Fruit fly (Drosophila melanogaster) whole organism, embryonic: ENCODE results near the gene CG5171.

Source experiments
- Asciz ChIP-seq: fragments of 200-800 bp; sonication (Bioruptor generic); optimal IDR thresholded peaks from 2 replicates; lab custom pipeline; 2017; ENCODE audit warnings: missing biosample characterization, mild to moderate bottlenecking, missing genetic modification characterization, missing genetic modification reagents
- BtbVII ChIP-seq: fragments of 200-800 bp; sonication (Bioruptor generic); optimal IDR thresholded peaks from 3 replicates; lab custom pipeline; 2017; ENCODE audit warnings: missing biosample characterization, mild to moderate bottlenecking, missing genetic modification characterization
- C15 ChIP-seq: fragments of 200-800 bp; sonication (Bioruptor generic); IDR thresholded peaks from 3 replicates; pipeline ENCODE4 v1.3.6; 2022; ENCODE audit warnings: missing biosample characterization, missing genetic modification characterization
- CG10431 ChIP-seq: fragments of 200-800 bp; sonication (Bioruptor generic); optimal IDR thresholded peaks from 3 replicates; lab custom pipeline; 2018; ENCODE audit warnings: missing biosample characterization, mild to moderate bottlenecking, missing genetic modification characterization
- CG10543 ChIP-seq: fragments of 200-800 bp; sonication (Bioruptor generic); optimal IDR thresholded peaks from 3 replicates; lab custom pipeline; 2017; ENCODE audit warnings: missing biosample characterization, mild to moderate bottlenecking, missing genetic modification characterization, moderate library complexity
- CG11456 ChIP-seq: fragments of 200-800 bp; sonication (Bioruptor generic); IDR thresholded peaks from 3 replicates; pipeline ENCODE4 v1.3.6; 2022; ENCODE audit warnings: missing biosample characterization, missing genetic modification characterization
- CG11723 ChIP-seq: fragments of 200-800 bp; sonication (Bioruptor generic); optimal IDR thresholded peaks from 2 replicates; lab custom pipeline; 2017; ENCODE audit warnings: missing biosample characterization, mild to moderate bottlenecking, missing genetic modification characterization
- CG12104 ChIP-seq: fragments of 200-800 bp; sonication (Bioruptor generic); optimal IDR thresholded peaks from 3 replicates; lab custom pipeline; 2016; ENCODE audit warnings: missing biosample characterization, missing genetic modification characterization
- CG15073 ChIP-seq: fragments of 200-800 bp; sonication (Bioruptor generic); optimal IDR thresholded peaks from 2 replicates; lab custom pipeline; 2016; ENCODE audit warnings: missing biosample characterization, missing genetic modification characterization
- CG1647 ChIP-seq: fragments of 200-800 bp; sonication (Bioruptor generic); optimal IDR thresholded peaks from 3 replicates; lab custom pipeline; 2016; ENCODE audit warnings: missing biosample characterization, missing genetic modification characterization
- CG16779 ChIP-seq: fragments of 200-800 bp; sonication (Bioruptor generic); IDR thresholded peaks from 2 replicates; pipeline ENCODE4 v1.3.6; 2022; ENCODE audit warnings: missing biosample characterization, missing genetic modification characterization
- CG2129 ChIP-seq: fragments of 200-800 bp; sonication (Bioruptor generic); IDR thresholded peaks from 2 replicates; pipeline ENCODE4 v1.3.6; 2022; ENCODE audit warnings: missing biosample characterization, missing genetic modification characterization; ENCODE audit not compliant: partially characterized antibody
- CG2678 ChIP-seq: fragments of 200-800 bp; sonication (Bioruptor generic); optimal IDR thresholded peaks from 3 replicates; lab custom pipeline; 2019; ENCODE audit warnings: missing biosample characterization, mild to moderate bottlenecking, missing genetic modification characterization, moderate library complexity
- CG30403 ChIP-seq: fragments of 200-800 bp; sonication (Bioruptor generic); optimal IDR thresholded peaks from 3 replicates; lab custom pipeline; 2016; ENCODE audit warnings: missing biosample characterization, missing genetic modification characterization
- CG3065 ChIP-seq: fragments of 200-800 bp; sonication (Bioruptor generic); optimal IDR thresholded peaks from 2 replicates; lab custom pipeline; 2016; ENCODE audit warnings: missing biosample characterization, missing genetic modification characterization
- CG3163 ChIP-seq: fragments of 200-800 bp; sonication (Bioruptor generic); optimal IDR thresholded peaks from 3 replicates; lab custom pipeline; 2016; ENCODE audit warnings: missing biosample characterization, missing genetic modification characterization
- CG33557 ChIP-seq: fragments of 200-800 bp; sonication (Bioruptor generic); optimal IDR thresholded peaks from 2 replicates; lab custom pipeline; 2019; ENCODE audit warnings: missing biosample characterization, mild to moderate bottlenecking, missing genetic modification characterization, moderate library complexity
- CG3995 ChIP-seq: fragments of 200-800 bp; sonication (Bioruptor generic); optimal IDR thresholded peaks from 3 replicates; lab custom pipeline; 2016; ENCODE audit warnings: missing biosample characterization, missing genetic modification characterization
- CG6813 ChIP-seq: fragments of 200-800 bp; sonication (Bioruptor generic); optimal IDR thresholded peaks from 2 replicates; lab custom pipeline; 2017; ENCODE audit warnings: missing biosample characterization, missing genetic modification characterization, mild to moderate bottlenecking, moderate library complexity, missing genetic modification reagents
- CG7372 ChIP-seq: fragments of 200-800 bp; sonication (Bioruptor generic); IDR thresholded peaks from 2 replicates; pipeline ENCODE4 v1.3.6; 2022; ENCODE audit warnings: missing biosample characterization, missing genetic modification characterization
- CG7556 ChIP-seq: fragments of 200-800 bp; sonication (Bioruptor generic); optimal IDR thresholded peaks from 2 replicates; lab custom pipeline; 2017; ENCODE audit warnings: missing biosample characterization, mild to moderate bottlenecking, missing genetic modification characterization
- CG7786 ChIP-seq: fragments of 200-800 bp; sonication (Bioruptor generic); optimal IDR thresholded peaks from 2 replicates; lab custom pipeline; 2016; ENCODE audit warnings: missing biosample characterization, missing genetic modification characterization
- CG8765 ChIP-seq: fragments of 200-800 bp; sonication (Bioruptor generic); IDR thresholded peaks from 2 replicates; pipeline ENCODE4 v1.3.6; 2022; ENCODE audit warnings: missing biosample characterization, missing genetic modification characterization
- CG9437 ChIP-seq: fragments of 200-800 bp; sonication (Bioruptor generic); optimal IDR thresholded peaks from 2 replicates; lab custom pipeline; 2018; ENCODE audit warnings: missing biosample characterization, mild to moderate bottlenecking, missing genetic modification characterization
- CG9727 ChIP-seq: fragments of 200-800 bp; sonication (Bioruptor generic); optimal IDR thresholded peaks from 3 replicates; lab custom pipeline; 2017; ENCODE audit warnings: missing biosample characterization, mild to moderate bottlenecking, missing genetic modification characterization
- Camta ChIP-seq: fragments of 200-800 bp; sonication (Bioruptor generic); optimal IDR thresholded peaks from 2 replicates; lab custom pipeline; 2016; ENCODE audit warnings: missing biosample characterization, missing genetic modification characterization
- D19B ChIP-seq: fragments of 200-800 bp; sonication (Bioruptor generic); optimal IDR thresholded peaks from 2 replicates; lab custom pipeline; 2017; ENCODE audit warnings: missing biosample characterization, mild to moderate bottlenecking, missing genetic modification characterization
- Dad ChIP-seq: fragments of 200-800 bp; sonication (Bioruptor generic); optimal IDR thresholded peaks from 3 replicates; lab custom pipeline; 2016; ENCODE audit warnings: missing biosample characterization, missing genetic modification characterization
- Deaf1 ChIP-seq: fragments of 200-800 bp; optimal IDR thresholded peaks from 3 replicates; lab custom pipeline; 2019; ENCODE audit warnings: missing biosample characterization, mild to moderate bottlenecking, missing genetic modification characterization, moderate library complexity
- Ets65A ChIP-seq: fragments of 200-800 bp; sonication (Bioruptor generic); peaks from one replicate; lab custom pipeline; 2016; ENCODE audit warnings: missing biosample characterization, missing genetic modification characterization
- Hmx ChIP-seq: fragments of 200-800 bp; sonication (Bioruptor generic); optimal IDR thresholded peaks from 2 replicates; lab custom pipeline; 2016; ENCODE audit warnings: missing biosample characterization, missing genetic modification characterization
- Hr78 ChIP-seq, 2 experiments: fragments of 200-800 bp in 1 of 2; fragments of >200 bp in 1 of 2; sonication (Bioruptor generic) in 1 of 2; optimal IDR thresholded peaks; 2 replicates each; lab custom pipeline; 2017 to 2019; ENCODE audit warnings: missing biosample characterization in 2 of 2, missing genetic modification characterization in 2 of 2, mild to moderate bottlenecking in 1 of 2, moderate library complexity in 1 of 2
- Meics ChIP-seq: fragments of 200-800 bp; sonication (Bioruptor generic); optimal IDR thresholded peaks from 2 replicates; lab custom pipeline; 2017; ENCODE audit warnings: missing biosample characterization, mild to moderate bottlenecking, missing genetic modification characterization
- Myb ChIP-seq: fragments of 200-800 bp; sonication (Bioruptor generic); optimal IDR thresholded peaks from 2 replicates; lab custom pipeline; 2016; ENCODE audit warnings: missing biosample characterization, missing genetic modification characterization
- Six4 ChIP-seq: fragments of 200-800 bp; sonication (Bioruptor generic); optimal IDR thresholded peaks from 2 replicates; lab custom pipeline; 2016; ENCODE audit warnings: missing biosample characterization, missing genetic modification characterization
- ac ChIP-seq: fragments of 200-800 bp; sonication (Bioruptor generic); optimal IDR thresholded peaks from 3 replicates; lab custom pipeline; 2017; ENCODE audit warnings: missing biosample characterization, mild to moderate bottlenecking, missing genetic modification characterization
- cad ChIP-seq: fragments of >200 bp; optimal IDR thresholded peaks from 2 replicates; lab custom pipeline; 2017; ENCODE audit warnings: missing biosample characterization, missing genetic modification characterization
- cato ChIP-seq: fragments of 200-800 bp; sonication (Bioruptor generic); optimal IDR thresholded peaks from 2 replicates; lab custom pipeline; 2016; ENCODE audit warnings: missing biosample characterization, missing genetic modification characterization, borderline replicate concordance
- crol ChIP-seq: fragments of 200-800 bp; sonication (Bioruptor generic); IDR thresholded peaks from 2 replicates; pipeline ENCODE4 v1.3.6; 2022; ENCODE audit warnings: missing biosample characterization, missing genetic modification characterization
- cwo ChIP-seq: fragments of 200-800 bp; sonication (Bioruptor generic); optimal IDR thresholded peaks from 3 replicates; lab custom pipeline; 2017; ENCODE audit warnings: missing biosample characterization, missing genetic modification characterization, mild to moderate bottlenecking, moderate library complexity, missing genetic modification reagents
- dysf ChIP-seq: fragments of 200-800 bp; sonication (Bioruptor generic); IDR thresholded peaks from 3 replicates; pipeline ENCODE4 v1.3.6; 2022; ENCODE audit warnings: missing biosample characterization, missing genetic modification characterization
- fd3F ChIP-seq: fragments of 200-800 bp; sonication (Bioruptor generic); optimal IDR thresholded peaks from 2 replicates; lab custom pipeline; 2018; ENCODE audit warnings: missing biosample characterization, mild to moderate bottlenecking, missing genetic modification characterization, moderate library complexity
- fd64A ChIP-seq: fragments of 200-800 bp; sonication (Bioruptor generic); optimal IDR thresholded peaks from 3 replicates; lab custom pipeline; 2018; ENCODE audit warnings: missing biosample characterization, mild to moderate bottlenecking, missing genetic modification characterization
- gcm2 ChIP-seq: fragments of 200-800 bp; sonication (Bioruptor generic); optimal IDR thresholded peaks from 2 replicates; lab custom pipeline; 2016; ENCODE audit warnings: missing biosample characterization, missing genetic modification characterization
- h ChIP-seq: fragments of >200 bp; optimal IDR thresholded peaks from 2 replicates; lab custom pipeline; 2017
- her ChIP-seq: fragments of 200-800 bp; sonication (Bioruptor generic); optimal IDR thresholded peaks from 2 replicates; lab custom pipeline; 2016; ENCODE audit warnings: missing biosample characterization, missing genetic modification characterization
- lab ChIP-seq: fragments of 200-800 bp; sonication (Bioruptor generic); optimal IDR thresholded peaks from 3 replicates; lab custom pipeline; 2017; ENCODE audit warnings: missing biosample characterization, missing genetic modification characterization, mild to moderate bottlenecking, moderate library complexity, missing genetic modification reagents
- lov ChIP-seq, 2 experiments: fragments of 200-800 bp in 1 of 2; fragments of >200 bp in 1 of 2; sonication (Bioruptor generic) in 1 of 2; IDR thresholded peaks in 1 of 2; optimal IDR thresholded peaks in 1 of 2; 2 replicates in 1 of 2; 3 replicates in 1 of 2; pipeline versions ENCODE4 v1.3.6 to Lab custom; 2017 to 2022; ENCODE audit warnings: missing biosample characterization in 1 of 2, missing genetic modification characterization in 1 of 2
- trem ChIP-seq: fragments of 200-800 bp; optimal IDR thresholded peaks from 3 replicates; lab custom pipeline; 2019; ENCODE audit warnings: missing biosample characterization, mild to moderate bottlenecking, missing genetic modification characterization, moderate library complexity
- unpg ChIP-seq: fragments of 200-800 bp; sonication (Bioruptor generic); optimal IDR thresholded peaks from 3 replicates; lab custom pipeline; 2018; ENCODE audit warnings: missing biosample characterization, mild to moderate bottlenecking, missing genetic modification characterization, moderate library complexity
- yki ChIP-seq: fragments of >200 bp; optimal IDR thresholded peaks from 3 replicates; lab custom pipeline; 2018

The CG5171 gene

dm6 chr2L:7395813-7396212, 5.3 kb upstream of the CG5171 start (continued):
- TF ChIP-seq fd3F (GFP tag; lab: Kevin White, UChicago) = peak; percentile 58
- no peak for TF ChIP-seq Hmx (GFP tag; lab: Kevin White, UChicago)
- TF ChIP-seq Camta = no peak
- TF ChIP-seq CG10543 (GFP tag; lab: Kevin White, UChicago) = no peak
- TF ChIP-seq CG15073 (GFP tag; lab: Kevin White, UChicago) = no peak
- peak; percentile 73 for TF ChIP-seq CG7556 (GFP tag; lab: Kevin White, UChicago)
- TF ChIP-seq fd64A (GFP tag; lab: Kevin White, UChicago) = no peak
- TF ChIP-seq lov (optimal IDR thresholded peaks at IDR 0.05; lab: Kevin White, UChicago) = no peak
- TF ChIP-seq lov (GFP tag; IDR thresholded peaks at IDR 0.05; lab: Robert Waterston, UW) = no peak
- TF ChIP-seq CG3065 (GFP tag; lab: Kevin White, UChicago) = no peak
- no peak for TF ChIP-seq crol (GFP tag; lab: Robert Waterston, UW)
- TF ChIP-seq cato (GFP tag; lab: Kevin White, UChicago) = no peak
- peak; percentile 51 for TF ChIP-seq Deaf1 (tag; lab: Kevin White, UChicago)
- TF ChIP-seq Asciz (GFP tag; lab: Kevin White, UChicago) = peak; percentile 46
- no peak for TF ChIP-seq gcm2
- TF ChIP-seq cwo (GFP tag; lab: Kevin White, UChicago) = peak; percentile 60
- TF ChIP-seq h (lab: Kevin White, UChicago) = no peak
- peak; percentile 75 for TF ChIP-seq lab
- TF ChIP-seq Ets65A = no peak
- peak; percentile 77 for TF ChIP-seq dysf (GFP tag; lab: Robert Waterston, UW)
- no peak for TF ChIP-seq CG3995 (GFP tag; lab: Kevin White, UChicago)
- TF ChIP-seq CG30403 (GFP tag; lab: Kevin White, UChicago) = peak; percentile 61
- no peak for TF ChIP-seq yki
- TF ChIP-seq her (GFP tag; lab: Kevin White, UChicago) = no peak
- TF ChIP-seq trem (tag; lab: Kevin White, UChicago) = no peak
- no peak for TF ChIP-seq Myb (GFP tag; lab: Kevin White, UChicago)
- TF ChIP-seq CG16779 (GFP tag; lab: Robert Waterston, UW) = no peak
- no peak for TF ChIP-seq C15 (GFP tag; lab: Robert Waterston, UW)
- TF ChIP-seq Meics (GFP tag; lab: Kevin White, UChicago) = peak; percentile 66
- TF ChIP-seq CG8765 = no peak
- no peak for TF ChIP-seq CG11723 (GFP tag; lab: Kevin White, UChicago)
- TF ChIP-seq CG2129 = no peak
- no peak for TF ChIP-seq ac (GFP tag; lab: Kevin White, UChicago)
- TF ChIP-seq CG6813 (GFP tag; lab: Kevin White, UChicago) = no peak
- peak in 1 of 2 experiments; percentile 36 for TF ChIP-seq Hr78 (GFP tag; optimal IDR thresholded peaks at IDR 0.05; lab: Kevin White, UChicago)
- peak; percentile 49 for TF ChIP-seq BtbVII (GFP tag; lab: Kevin White, UChicago)
- no peak for TF ChIP-seq CG1647 (GFP tag; lab: Kevin White, UChicago)
- peak; percentile 67 for TF ChIP-seq CG9727
- no peak for TF ChIP-seq Dad (GFP tag; lab: Kevin White, UChicago)
- no peak for TF ChIP-seq cad (GFP tag; lab: Kevin White, UChicago)
- TF ChIP-seq CG7372 (GFP tag; lab: Robert Waterston, UW) = no peak
- TF ChIP-seq CG11456 = no peak
- peak; percentile 44 for TF ChIP-seq CG12104
- peak; percentile 81 for TF ChIP-seq unpg (GFP tag; lab: Kevin White, UChicago)
- no peak for TF ChIP-seq CG33557
- TF ChIP-seq CG10431 = no peak
- no peak for TF ChIP-seq CG3163 (GFP tag; lab: Kevin White, UChicago)
- no peak for TF ChIP-seq D19B (GFP tag; lab: Kevin White, UChicago)
- peak; percentile 6 for TF ChIP-seq Six4 (GFP tag; lab: Kevin White, UChicago)
- TF ChIP-seq CG9437 (GFP tag; lab: Kevin White, UChicago) = peak; percentile 37
- TF ChIP-seq CG2678 (tag; lab: Kevin White, UChicago) = peak; percentile 79
- no peak for TF ChIP-seq CG7786 (GFP tag; lab: Kevin White, UChicago)
